Fruit fly (Drosophila melanogaster): ENCODE data around the gene Kap-alpha3.
A peak's percentile ranks its signal among the peaks of the same experiment; 100 is the strongest.

Gene Kap-alpha3

dm6 chr3R:9577382-9578137, at the start of gene Kap-alpha3, which contains the start of gene Son (continued):
- peak; percentile 92 for TF ChIP-seq H15 (GFP tag; IDR thresholded peaks at IDR 0.05)
- TF ChIP-seq ind (GFP tag; optimal IDR thresholded peaks at IDR 0.05): peak; percentile 90
- peak; percentile 91 for TF ChIP-seq schlank (tag; optimal IDR thresholded peaks at IDR 0.05)
- peak; percentile 91 for TF ChIP-seq Neu2 (GFP tag; optimal IDR thresholded peaks at IDR 0.05; ENCODE audit: borderline replicate concordance)
- peak; percentile 80 for TF ChIP-seq CG18011 (GFP tag; optimal IDR thresholded peaks at IDR 0.05)
- TF ChIP-seq hkb (optimal IDR thresholded peaks at IDR 0.05): peak; percentile 25
- TF ChIP-seq hkb (GFP tag; IDR thresholded peaks at IDR 0.05): peak; percentile 86
- peak; percentile 79 for TF ChIP-seq psq (GFP tag; optimal IDR thresholded peaks at IDR 0.05)
- TF ChIP-seq Aef1 (GFP tag; IDR thresholded peaks at IDR 0.05): peak; percentile 85
- no peak for TF ChIP-seq ato (GFP tag; IDR thresholded peaks at IDR 0.05; ENCODE audit: partially characterized antibody)
- TF ChIP-seq CG8944 (GFP tag; optimal IDR thresholded peaks at IDR 0.05): peak; percentile 93
- TF ChIP-seq Hmr (GFP tag; optimal IDR thresholded peaks at IDR 0.05): peak; percentile 96
- TF ChIP-seq nmo (GFP tag; optimal IDR thresholded peaks at IDR 0.05): peak; percentile 95
- TF ChIP-seq Meics (GFP tag; optimal IDR thresholded peaks at IDR 0.05): peak; percentile 95
- TF ChIP-seq sd (tag; optimal IDR thresholded peaks at IDR 0.05): peak; percentile 77
- TF ChIP-seq Doc3 (GFP tag; IDR thresholded peaks at IDR 0.05; ENCODE audit: partially characterized antibody): peak; percentile 88
- TF ChIP-seq vfl (GFP tag; optimal IDR thresholded peaks at IDR 0.05): peak; percentile 88
- peak; percentile 91 to 95 for TF ChIP-seq chif (GFP tag; optimal IDR thresholded peaks at IDR 0.05)
- peak; percentile 79 for TF ChIP-seq CG8290 (GFP tag; optimal IDR thresholded peaks at IDR 0.05)
- peak; percentile 79 to 95 for TF ChIP-seq CG8290 (tag; optimal IDR thresholded peaks at IDR 0.05)
- TF ChIP-seq Drgx (GFP tag; IDR thresholded peaks at IDR 0.05): peak; percentile 47; the same call in 1 of the 2 replicates
- TF ChIP-seq sens (GFP tag): peak; percentile 99
- peak; percentile 63; the same call in 1 of the 2 replicates for TF ChIP-seq ham (GFP tag; IDR thresholded peaks at IDR 0.05)
- TF ChIP-seq slou (GFP tag; optimal IDR thresholded peaks at IDR 0.05): peak; percentile 84
- peak; percentile 93 for TF ChIP-seq Rfx (GFP tag; IDR thresholded peaks at IDR 0.05)
- TF ChIP-seq CG4404 (GFP tag; IDR thresholded peaks at IDR 0.05): peak; percentile 89
- TF ChIP-seq ttk (GFP tag; IDR thresholded peaks at IDR 0.05): peak; percentile 88
- TF ChIP-seq CG15073 (GFP tag; optimal IDR thresholded peaks at IDR 0.05): peak; percentile 57
- TF ChIP-seq trh (GFP tag; optimal IDR thresholded peaks at IDR 0.05): peak; percentile 88
- peak; percentile 79 for TF ChIP-seq croc (GFP tag; conservative IDR thresholded peaks at IDR 0.05)
- peak; percentile 90 for TF ChIP-seq CG7786 (GFP tag; optimal IDR thresholded peaks at IDR 0.05)
- peak; percentile 59 for TF ChIP-seq Adf1 (GFP tag; IDR thresholded peaks at IDR 0.05)
- TF ChIP-seq nerfin-1 (tag; optimal IDR thresholded peaks at IDR 0.05): peak; percentile 90
- peak; percentile 82 for TF ChIP-seq gt (GFP tag; IDR thresholded peaks at IDR 0.05)
- TF ChIP-seq dimm (GFP tag; IDR thresholded peaks at IDR 0.05): peak; percentile 64; the same call in 1 of the 2 replicates
- TF ChIP-seq Camta (GFP tag; optimal IDR thresholded peaks at IDR 0.05): peak; percentile 95
- TF ChIP-seq ase (GFP tag; IDR thresholded peaks at IDR 0.05): peak; percentile 84
- peak; percentile 67; the same call in 1 of the 2 replicates for TF ChIP-seq peb (GFP tag; IDR thresholded peaks at IDR 0.05)
- TF ChIP-seq CG14667 (GFP tag; IDR thresholded peaks at IDR 0.05): peak; percentile 80
- peak; percentile 78 for TF ChIP-seq run (tag; optimal IDR thresholded peaks at IDR 0.05)
- TF ChIP-seq sisA (GFP tag; IDR thresholded peaks at IDR 0.05): peak; percentile 82
- peak; percentile 75 for TF ChIP-seq CG6791 (GFP tag; IDR thresholded peaks at IDR 0.05; ENCODE audit: partially characterized antibody)
- TF ChIP-seq NC2β (GFP tag; optimal IDR thresholded peaks at IDR 0.05): peak; percentile 97
- TF ChIP-seq bigmax (GFP tag; optimal IDR thresholded peaks at IDR 0.05): peak; percentile 69
- no peak for TF ChIP-seq CG1832 (GFP tag; optimal IDR thresholded peaks at IDR 0.05)
- peak; percentile 85 for TF ChIP-seq ranshi (GFP tag; IDR thresholded peaks at IDR 0.05)
- TF ChIP-seq abd-A (tag; optimal IDR thresholded peaks at IDR 0.05): no peak
- peak; percentile 62; the same call in 1 of the 2 replicates for TF ChIP-seq GATAe (GFP tag; conservative IDR thresholded peaks at IDR 0.05)

Data from whole organism, embryonic.